Fruit fly (Drosophila melanogaster): Measurements from ENCODE around the gene CG33645.

Gene CG33645

dm6 chr2L:13549973-13550458 is 17.4 kb downstream of the CG33645 start, which contains the start of gene kuz (continued):
- no peak for TF ChIP-seq p53 (GFP tag; optimal IDR thresholded peaks at IDR 0.05)
- TF ChIP-seq gcm2 (GFP tag; optimal IDR thresholded peaks at IDR 0.05): peak; percentile 13
- peak; percentile 7 for TF ChIP-seq CG9876 (GFP tag; optimal IDR thresholded peaks at IDR 0.05)
- no peak for TF ChIP-seq Atf3 (GFP tag; optimal IDR thresholded peaks at IDR 0.05)
- peak; percentile 64; the same call in 1 of the 2 replicates for TF ChIP-seq Atf6 (GFP tag; IDR thresholded peaks at IDR 0.05)
- TF ChIP-seq Blimp-1 (GFP tag; optimal IDR thresholded peaks at IDR 0.05): peak; percentile 26
- peak; percentile 61 for TF ChIP-seq sna (GFP tag; IDR thresholded peaks at IDR 0.05; ENCODE audit: partially characterized antibody)
- TF ChIP-seq CG8089 (GFP tag; optimal IDR thresholded peaks at IDR 0.05): peak; percentile 14
- TF ChIP-seq CG4424 (GFP tag; optimal IDR thresholded peaks at IDR 0.05): no peak
- no peak for TF ChIP-seq Asciz (GFP tag; optimal IDR thresholded peaks at IDR 0.05)
- TF ChIP-seq CG7839 (tag; optimal IDR thresholded peaks at IDR 0.05): peak; percentile 24
- TF ChIP-seq CG10654 (GFP tag; optimal IDR thresholded peaks at IDR 0.05): no peak
- TF ChIP-seq CG4328 (GFP tag; optimal IDR thresholded peaks at IDR 0.05): peak; percentile 37
- TF ChIP-seq bigmax (GFP tag; optimal IDR thresholded peaks at IDR 0.05): no peak
- peak; percentile 18 for TF ChIP-seq unpg (GFP tag; optimal IDR thresholded peaks at IDR 0.05)
- TF ChIP-seq cwo (GFP tag; optimal IDR thresholded peaks at IDR 0.05): no peak
- peak; percentile 19 for TF ChIP-seq Dad (GFP tag; optimal IDR thresholded peaks at IDR 0.05)
- TF ChIP-seq ewg (GFP tag; optimal IDR thresholded peaks at IDR 0.05): peak; percentile 12
- TF ChIP-seq pros (GFP tag; optimal IDR thresholded peaks at IDR 0.05): peak; percentile 58
- TF ChIP-seq CG17612 (GFP tag; IDR thresholded peaks at IDR 0.05): no peak
- TF ChIP-seq Fer2 (tag; optimal IDR thresholded peaks at IDR 0.05): peak; percentile 19
- peak; percentile 67 for TF ChIP-seq CG12391 (tag; optimal IDR thresholded peaks at IDR 0.05)
- no peak for TF ChIP-seq croc (GFP tag; conservative IDR thresholded peaks at IDR 0.05)
- peak in 1 of 3 experiments; percentile 18 for TF ChIP-seq Stat92E (GFP tag; optimal IDR thresholded peaks at IDR 0.05)
- peak; percentile 94 for TF ChIP-seq Med (GFP tag)
- TF ChIP-seq CG10147 (GFP tag; optimal IDR thresholded peaks at IDR 0.05): peak; percentile 10
- TF ChIP-seq kay (GFP tag; optimal IDR thresholded peaks at IDR 0.05): peak; percentile 98
- peak; percentile 52 for TF ChIP-seq Nf-YC (tag; optimal IDR thresholded peaks at IDR 0.05)
- no peak for TF ChIP-seq grn (GFP tag; optimal IDR thresholded peaks at IDR 0.05)
- TF ChIP-seq CG15514 (GFP tag; optimal IDR thresholded peaks at IDR 0.05): peak; percentile 19
- peak; percentile 63 for TF ChIP-seq BEAF-32 (GFP tag; optimal IDR thresholded peaks at IDR 0.05)
- no peak for TF ChIP-seq CG6654 (GFP tag; optimal IDR thresholded peaks at IDR 0.05)
- no peak for TF ChIP-seq Hmx (GFP tag; optimal IDR thresholded peaks at IDR 0.05)
- peak; percentile 41 for TF ChIP-seq CG2712 (tag; optimal IDR thresholded peaks at IDR 0.05)
- no peak for TF ChIP-seq cato (GFP tag; optimal IDR thresholded peaks at IDR 0.05; ENCODE audit: borderline replicate concordance)
- TF ChIP-seq NFAT (GFP tag; IDR thresholded peaks at IDR 0.05): no peak; the same call in 1 of the 2 replicates
- peak; percentile 55 for TF ChIP-seq CG6765 (GFP tag; optimal IDR thresholded peaks at IDR 0.05)
- TF ChIP-seq CG13424 (tag; optimal IDR thresholded peaks at IDR 0.05): peak; percentile 30
- TF ChIP-seq CG12659 (GFP tag; optimal IDR thresholded peaks at IDR 0.05): peak; percentile 69
- peak; percentile 53 for TF ChIP-seq Sry-δ (GFP tag; optimal IDR thresholded peaks at IDR 0.05)
- peak; percentile 15; the same call in 1 of the 2 replicates for TF ChIP-seq CG2129 (GFP tag; IDR thresholded peaks at IDR 0.05; ENCODE audit: partially characterized antibody)
- TF ChIP-seq HLH3B (GFP tag; IDR thresholded peaks at IDR 0.05): peak; percentile 38; the same call in 1 of the 2 replicates
- TF ChIP-seq HHEX (GFP tag; optimal IDR thresholded peaks at IDR 0.05): peak; percentile 15
- no peak for TF ChIP-seq fru (optimal IDR thresholded peaks at IDR 0.05)
- TF ChIP-seq Opbp (GFP tag; IDR thresholded peaks at IDR 0.05; ENCODE audit: partially characterized antibody): peak; percentile 79; the same call in 2 of the 3 replicates
- TF ChIP-seq gt (GFP tag; IDR thresholded peaks at IDR 0.05): no peak
- no peak for TF ChIP-seq CG2202 (tag; optimal IDR thresholded peaks at IDR 0.05)
- TF ChIP-seq CG34376 (GFP tag; optimal IDR thresholded peaks at IDR 0.05): peak; percentile 46
- TF ChIP-seq CG4360 (GFP tag; IDR thresholded peaks at IDR 0.05): peak; percentile 32; the same call in 1 of the 2 replicates
